Worm (Caenorhabditis elegans) whole organism, L4 larva: ENCODE data around the gene K08E7.5.

Source experiments
- F37D6.2 ChIP-seq: sonication (generic microtip); optimal IDR thresholded peaks from 2 replicates; lab custom pipeline; 2016; ENCODE audit warnings: mild to moderate bottlenecking, missing genetic modification characterization, missing compliant biosample characterization
- F44E2.7 ChIP-seq: fragments of 200-800 bp; sonication (Bioruptor generic); IDR thresholded peaks from 2 replicates; pipeline ENCODE4 v2.1.2; 2022; ENCODE audit warnings: missing genetic modification characterization, missing compliant biosample characterization
- F49E8.2 ChIP-seq: sonication (generic microtip); optimal IDR thresholded peaks from 2 replicates; lab custom pipeline; 2016; ENCODE audit warnings: missing compliant biosample characterization, mild to moderate bottlenecking, missing genetic modification characterization, borderline replicate concordance
- R02D3.7 ChIP-seq: fragments of 150-350 bp; sonication (generic microtip); optimal IDR thresholded peaks from 3 replicates; lab custom pipeline; 2014; ENCODE audit warnings: missing biosample characterization, missing genetic modification characterization
- T20F7.1 ChIP-seq: fragments of 200-800 bp; sonication (Bioruptor generic); optimal IDR thresholded peaks from 2 replicates; lab custom pipeline; 2018; ENCODE audit warnings: mild to moderate bottlenecking, missing genetic modification characterization, missing compliant biosample characterization
- T26A8.4 ChIP-seq: fragments of 200-800 bp; sonication (Bioruptor generic); IDR thresholded peaks from 2 replicates; pipeline ENCODE4 v1.3.6; 2022; ENCODE audit warnings: missing genetic modification characterization, missing compliant biosample characterization
- Y5F2A.4 ChIP-seq: fragments of 200-800 bp; sonication (Bioruptor generic); optimal IDR thresholded peaks from 2 replicates; lab custom pipeline; 2018; ENCODE audit warnings: mild to moderate bottlenecking, missing genetic modification characterization, missing compliant biosample characterization
- ZK546.5 ChIP-seq, 2 experiments: sonication (generic microtip); optimal IDR thresholded peaks; 2 replicates each; lab custom pipeline; 2017; ENCODE audit warnings: missing biosample characterization in 2 of 2, missing genetic modification characterization in 2 of 2
- aha-1 ChIP-seq: fragments of 150-350 bp; peaks from one replicate; lab custom pipeline; 2014; ENCODE audit warnings: missing biosample characterization, missing genetic modification characterization
- aly-2 ChIP-seq: sonication (generic microtip); optimal IDR thresholded peaks from 2 replicates; lab custom pipeline; 2018; ENCODE audit warnings: missing biosample characterization, missing genetic modification characterization
- ama-1 ChIP-seq: fragments of 150-350 bp; optimal IDR thresholded peaks from 2 replicates; lab custom pipeline; 2014; ENCODE audit warnings: inconsistent platforms, mixed read lengths
- attf-4 ChIP-seq: sonication (generic microtip); optimal IDR thresholded peaks from 3 replicates; lab custom pipeline; 2017; ENCODE audit warnings: missing biosample characterization, missing genetic modification characterization
- ces-1 ChIP-seq: fragments of 150-350 bp; sonication (generic microtip); optimal IDR thresholded peaks from 4 replicates; lab custom pipeline; 2014; ENCODE audit warnings: missing biosample characterization, missing genetic modification reagents, missing genetic modification characterization
- ctbp-1 ChIP-seq: fragments of 200-800 bp; sonication (Bioruptor generic); IDR thresholded peaks from 2 replicates; pipeline ENCODE4 v1.3.6; 2022; ENCODE audit warnings: missing genetic modification reagents, missing genetic modification characterization, missing compliant biosample characterization
- daf-12 ChIP-seq: fragments of 150-350 bp; optimal IDR thresholded peaks from 2 replicates; lab custom pipeline; 2014; ENCODE audit warnings: missing biosample characterization, missing genetic modification reagents, missing genetic modification characterization
- daf-16 ChIP-seq, 3 experiments: sonication (generic microtip); optimal IDR thresholded peaks; 2 replicates each; lab custom pipeline; 2016 to 2017; ENCODE audit warnings: missing genetic modification characterization in 3 of 3, missing genetic modification reagents in 3 of 3, mild to moderate bottlenecking in 2 of 3, missing compliant biosample characterization in 2 of 3, missing biosample characterization in 1 of 3, moderate library complexity in 1 of 3
- dmd-8 ChIP-seq: fragments of 200-800 bp; sonication (Bioruptor generic); IDR thresholded peaks from 2 replicates; pipeline ENCODE4 v1.3.6; 2022; ENCODE audit warnings: missing genetic modification characterization, missing compliant biosample characterization
- dve-1 ChIP-seq: sonication (generic microtip); optimal IDR thresholded peaks from 2 replicates; lab custom pipeline; 2017; ENCODE audit warnings: antibody characterized with exemption, mild to moderate bottlenecking, missing genetic modification characterization, missing compliant biosample characterization; ENCODE audit not compliant: insufficient read depth
- egl-43 ChIP-seq: fragments of 200-800 bp; sonication (Bioruptor generic); IDR thresholded peaks from 2 replicates; pipeline ENCODE4 v1.3.6; 2022; ENCODE audit warnings: missing genetic modification reagents, missing genetic modification characterization, missing compliant biosample characterization
- fkh-10 ChIP-seq: fragments of 150-350 bp; optimal IDR thresholded peaks from 2 replicates; lab custom pipeline; 2014; ENCODE audit warnings: missing biosample characterization, missing genetic modification reagents, missing genetic modification characterization
- gei-8 ChIP-seq: fragments of 200-800 bp; sonication (Bioruptor generic); optimal IDR thresholded peaks from 2 replicates; lab custom pipeline; 2018; ENCODE audit warnings: mild to moderate bottlenecking, missing genetic modification characterization, missing compliant biosample characterization
- hif-1 ChIP-seq, 2 experiments: sonication (generic microtip); optimal IDR thresholded peaks; 2 replicates each; lab custom pipeline; 2016 to 2017; ENCODE audit warnings: missing compliant biosample characterization in 2 of 2, missing genetic modification characterization in 2 of 2, missing genetic modification reagents in 2 of 2, missing genotype in 2 of 2, mild to moderate bottlenecking in 1 of 2
- hlh-11 ChIP-seq: fragments of 200-800 bp; sonication (Bioruptor generic); optimal IDR thresholded peaks from 2 replicates; lab custom pipeline; 2018; ENCODE audit warnings: mild to moderate bottlenecking, missing genetic modification characterization, missing compliant biosample characterization
- hlh-30 ChIP-seq: sonication (generic microtip); optimal IDR thresholded peaks from 2 replicates; lab custom pipeline; 2017; ENCODE audit warnings: antibody characterized with exemption, mild to moderate bottlenecking, missing genetic modification characterization, missing compliant biosample characterization; ENCODE audit not compliant: insufficient read depth
- hmg-1.1 ChIP-seq: fragments of 200-800 bp; sonication (Bioruptor generic); IDR thresholded peaks from 2 replicates; pipeline ENCODE4 v1.3.6; 2022; ENCODE audit warnings: missing genetic modification reagents, missing genetic modification characterization, missing compliant biosample characterization
- jun-1 ChIP-seq: fragments of 150-350 bp; optimal IDR thresholded peaks from 2 replicates; lab custom pipeline; 2014; ENCODE audit warnings: missing biosample characterization, missing genetic modification reagents, missing genetic modification characterization
- lin-38 ChIP-seq: fragments of 200-800 bp; sonication (Bioruptor generic); IDR thresholded peaks from 2 replicates; pipeline ENCODE4 v1.3.6; 2022; ENCODE audit warnings: missing genetic modification reagents, missing genetic modification characterization, missing compliant biosample characterization
- lin-39 ChIP-seq: fragments of 150-350 bp; optimal IDR thresholded peaks from 2 replicates; lab custom pipeline; 2014; ENCODE audit warnings: missing biosample characterization, missing genetic modification reagents, missing genetic modification characterization
- lir-3 ChIP-seq: sonication (generic microtip); optimal IDR thresholded peaks from 2 replicates; lab custom pipeline; 2016; ENCODE audit warnings: mild to moderate bottlenecking, missing genetic modification characterization, missing compliant biosample characterization
- lsy-2 ChIP-seq, 2 experiments: fragments of 150-350 bp in 1 of 2; sonication (generic microtip) in 1 of 2; optimal IDR thresholded peaks; 2 replicates each; lab custom pipeline; 2014 to 2017; ENCODE audit warnings: missing biosample characterization in 2 of 2, missing genetic modification characterization in 2 of 2
- madf-9 ChIP-seq: fragments of 200-800 bp; sonication (Bioruptor generic); conservative IDR thresholded peaks from 2 replicates; pipeline ENCODE4 v1.3.6; 2022; ENCODE audit warnings: missing genetic modification reagents, missing genetic modification characterization, missing compliant biosample characterization
- mdt-29 ChIP-seq: fragments of 200-800 bp; sonication (Bioruptor generic); IDR thresholded peaks from 2 replicates; pipeline ENCODE4 v1.3.6; 2022; ENCODE audit warnings: missing genetic modification reagents, missing genetic modification characterization, missing compliant biosample characterization
- mep-1 ChIP-seq: fragments of 150-350 bp; sonication (generic microtip); optimal IDR thresholded peaks from 3 replicates; lab custom pipeline; 2014; ENCODE audit warnings: missing biosample characterization, missing genetic modification characterization
- mxl-2 ChIP-seq: fragments of 200-800 bp; sonication (Bioruptor generic); conservative IDR thresholded peaks from 2 replicates; pipeline ENCODE4 v1.3.6; 2022; ENCODE audit warnings: missing genetic modification reagents, missing genetic modification characterization, missing compliant biosample characterization
- nhr-11 ChIP-seq: fragments of 150-350 bp; optimal IDR thresholded peaks from 2 replicates; lab custom pipeline; 2014; ENCODE audit warnings: missing biosample characterization, missing genetic modification characterization
- nhr-48 ChIP-seq: sonication (generic microtip); optimal IDR thresholded peaks from 2 replicates; lab custom pipeline; 2016; ENCODE audit warnings: mild to moderate bottlenecking, missing genetic modification characterization, missing compliant biosample characterization
- nhr-6 ChIP-seq: fragments of 150-350 bp; optimal IDR thresholded peaks from 2 replicates; lab custom pipeline; 2014; ENCODE audit warnings: missing biosample characterization, missing genetic modification characterization
- php-3 ChIP-seq: fragments of 200-800 bp; sonication (Bioruptor generic); IDR thresholded peaks from 2 replicates; pipeline ENCODE4 v1.3.6; 2022; ENCODE audit warnings: missing genetic modification reagents, missing genetic modification characterization, missing compliant biosample characterization
- pqm-1 ChIP-seq: sonication (generic microtip); optimal IDR thresholded peaks from 2 replicates; lab custom pipeline; 2017; ENCODE audit warnings: missing biosample characterization, missing genetic modification characterization
- saeg-2 ChIP-seq: fragments of 200-800 bp; sonication (Bioruptor generic); IDR thresholded peaks from 2 replicates; pipeline ENCODE4 v1.3.6; 2022; ENCODE audit warnings: missing genetic modification reagents, missing genetic modification characterization, missing compliant biosample characterization
- set-16 ChIP-seq: fragments of 200-800 bp; sonication (Bioruptor generic); IDR thresholded peaks from 2 replicates; pipeline ENCODE4 v1.3.6; 2022; ENCODE audit warnings: missing genetic modification reagents, missing genetic modification characterization, missing compliant biosample characterization
- snpc-1.2 ChIP-seq: fragments of 200-800 bp; sonication (Bioruptor generic); IDR thresholded peaks from 2 replicates; pipeline ENCODE4 v1.3.6; 2022; ENCODE audit warnings: missing genetic modification reagents, missing genetic modification characterization, missing compliant biosample characterization
- snpc-4 ChIP-seq: fragments of 150-350 bp; optimal IDR thresholded peaks from 2 replicates; lab custom pipeline; 2014; ENCODE audit warnings: missing biosample characterization, missing genetic modification characterization
- spr-1 ChIP-seq: sonication (generic microtip); optimal IDR thresholded peaks from 2 replicates; lab custom pipeline; 2016; ENCODE audit warnings: mild to moderate bottlenecking, missing genetic modification characterization, missing compliant biosample characterization
- tag-97 ChIP-seq: fragments of 200-800 bp; sonication (Bioruptor generic); IDR thresholded peaks from 2 replicates; pipeline ENCODE4 v1.3.6; 2022; ENCODE audit warnings: missing genetic modification characterization, missing compliant biosample characterization
- unc-39 ChIP-seq: sonication (generic microtip); optimal IDR thresholded peaks from 2 replicates; lab custom pipeline; 2017; ENCODE audit warnings: missing biosample characterization, missing genetic modification characterization
- vab-7 ChIP-seq: fragments of 200-800 bp; sonication (Bioruptor generic); IDR thresholded peaks from 2 replicates; pipeline ENCODE4 v1.3.6; 2022; ENCODE audit warnings: missing genetic modification reagents, missing genetic modification characterization, missing compliant biosample characterization
- zfp-3 ChIP-seq: fragments of 200-800 bp; sonication (Bioruptor generic); conservative IDR thresholded peaks from 2 replicates; pipeline ENCODE4 v1.3.6; 2022; ENCODE audit warnings: missing genetic modification reagents, missing genetic modification characterization, missing compliant biosample characterization
- zip-2 ChIP-seq: fragments of 150-350 bp; optimal IDR thresholded peaks from 2 replicates; lab custom pipeline; 2014; ENCODE audit warnings: missing biosample characterization, missing genetic modification characterization
- ztf-11 ChIP-seq: fragments of 150-350 bp; optimal IDR thresholded peaks from 2 replicates; lab custom pipeline; 2014; ENCODE audit warnings: missing biosample characterization, missing genetic modification characterization
- ztf-7 ChIP-seq: fragments of 150-350 bp; optimal IDR thresholded peaks from 2 replicates; lab custom pipeline; 2014; ENCODE audit warnings: missing biosample characterization, missing genetic modification characterization

The K08E7.5 gene

DNA sequence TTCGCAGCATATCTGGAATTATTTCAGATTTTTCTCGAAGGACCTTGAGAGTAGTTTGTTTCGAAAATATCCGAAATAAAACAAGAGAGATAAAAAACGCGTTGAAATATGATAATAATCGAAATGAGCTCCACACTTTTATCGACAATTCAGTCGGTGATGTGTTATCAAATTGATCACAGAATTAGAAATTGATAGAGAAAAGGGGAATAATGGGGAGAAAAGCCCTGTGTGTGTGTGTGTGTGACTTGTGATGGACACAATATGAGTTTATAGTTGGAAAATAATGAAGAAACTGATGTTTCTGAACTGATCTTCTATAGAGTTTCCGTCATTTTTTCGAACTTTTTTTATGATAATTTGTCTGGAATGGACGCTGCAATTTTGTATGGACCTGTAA is 26.0 kb downstream of the K08E7.5 start, which contains the start of gene pgp-1 (continued):
- TF ChIP-seq T20F7.1 (no peak), zip-2 (tag; lab: Kevin White, UChicago) (no peak), daf-16 (GFP tag; optimal IDR thresholded peaks at IDR 0.05; lab: Kevin White, UChicago) (no peak), daf-16 (tag; optimal IDR thresholded peaks at IDR 0.05; lab: Kevin White, UChicago) (peak; percentile 89), attf-4 (tag; lab: Kevin White, UChicago) (no peak), lin-39 (no peak)

DNA sequence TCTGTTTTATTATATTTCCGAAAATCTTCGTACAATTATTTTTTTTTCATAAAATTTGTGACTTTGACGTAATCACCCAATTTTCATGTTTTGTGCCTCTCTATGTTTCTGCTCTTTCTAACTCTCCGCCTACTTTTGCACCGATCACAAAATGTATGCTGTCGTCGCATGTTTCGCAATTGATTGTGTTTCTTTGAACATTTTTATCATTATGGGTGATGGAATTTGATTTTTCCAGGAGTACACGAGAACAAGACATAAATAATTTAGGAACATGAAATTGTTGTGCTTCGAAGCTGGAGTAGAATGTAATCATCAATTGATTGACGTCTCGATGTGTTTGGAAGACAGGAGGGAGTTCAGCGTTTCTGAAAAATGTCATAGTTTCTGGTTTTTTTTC is 27.8 kb downstream of the K08E7.5 start:
- no peak for TF ChIP-seq R02D3.7 (tag; lab: Kevin White, UChicago)
- no peak for TF ChIP-seq hif-1 (tag; optimal IDR thresholded peaks at IDR 0.05; lab: Kevin White, UChicago)
- TF ChIP-seq nhr-6 (tag; lab: Kevin White, UChicago): no peak
- TF ChIP-seq mdt-29: no peak
- TF ChIP-seq hlh-30 (tag; lab: Kevin White, UChicago): peak; percentile 18
- TF ChIP-seq madf-9: no peak
- TF ChIP-seq nhr-11 (tag; lab: Kevin White, UChicago): no peak
- no peak for TF ChIP-seq fkh-10 (GFP tag; lab: Kevin White, UChicago)
- peak; percentile 41 for TF ChIP-seq mep-1 (tag; lab: Kevin White, UChicago)
- TF ChIP-seq unc-39 (tag; lab: Kevin White, UChicago): no peak
- TF ChIP-seq tag-97: no peak
- peak; percentile 95 for TF ChIP-seq pqm-1
- TF ChIP-seq ces-1: no peak
- no peak for TF ChIP-seq set-16 (GFP tag; lab: Robert Waterston, UW)
- peak; percentile 89 for TF ChIP-seq dve-1 (tag; lab: Kevin White, UChicago)
- TF ChIP-seq ztf-11: no peak
- TF ChIP-seq snpc-4 (tag; lab: Kevin White, UChicago): no peak
- TF ChIP-seq ctbp-1 (GFP tag; lab: Robert Waterston, UW): no peak
- TF ChIP-seq daf-12: no peak
- TF ChIP-seq F49E8.2: no peak
- no peak for TF ChIP-seq ztf-7 (tag; lab: Kevin White, UChicago)
- peak in 1 of 2 experiments; percentile 38 for TF ChIP-seq lsy-2 (tag; optimal IDR thresholded peaks at IDR 0.05; lab: Kevin White, UChicago)
- peak; percentile 38; the same call in 1 of the 2 replicates for TF ChIP-seq T26A8.4
- TF ChIP-seq egl-43 (GFP tag; lab: Robert Waterston, UW): no peak
- no peak for TF ChIP-seq jun-1 (tag; lab: Kevin White, UChicago)
- TF ChIP-seq Y5F2A.4 (GFP tag; lab: Kevin White, UChicago): no peak
- no peak for TF ChIP-seq ama-1 (lab: Kevin White, UChicago)
- TF ChIP-seq zfp-3 (GFP tag; lab: Robert Waterston, UW): no peak
- TF ChIP-seq dmd-8 (GFP tag; lab: Robert Waterston, UW): no peak
- peak; percentile 92 for TF ChIP-seq nhr-48 (tag; lab: Kevin White, UChicago)
- peak; percentile 92 for TF ChIP-seq php-3 (GFP tag; lab: Robert Waterston, UW)
- no peak for TF ChIP-seq mxl-2
- TF ChIP-seq F44E2.7 (GFP tag; lab: Robert Waterston, UW): no peak
- TF ChIP-seq ZK546.5 (tag; optimal IDR thresholded peaks at IDR 0.05; lab: Kevin White, UChicago): no peak
- TF ChIP-seq spr-1 (tag; lab: Kevin White, UChicago): no peak
- no peak for TF ChIP-seq aly-2 (tag; lab: Kevin White, UChicago)
- TF ChIP-seq snpc-1.2: no peak
- no peak for TF ChIP-seq lin-38 (GFP tag; lab: Robert Waterston, UW)
- TF ChIP-seq F37D6.2: no peak
- TF ChIP-seq lir-3: no peak
- peak; percentile 91 for TF ChIP-seq hlh-11
- peak; percentile 69; the same call in 1 of the 2 replicates for TF ChIP-seq saeg-2 (GFP tag; lab: Robert Waterston, UW)
- no peak for TF ChIP-seq gei-8
- no peak for TF ChIP-seq hmg-1.1 (GFP tag; lab: Robert Waterston, UW)
- no peak for TF ChIP-seq lin-39
- no peak for TF ChIP-seq vab-7 (GFP tag; lab: Robert Waterston, UW)
- TF ChIP-seq aha-1 (tag; lab: Kevin White, UChicago): no peak
